Worm (Caenorhabditis elegans): ENCODE results near the gene dmd-8.

The dmd-8 gene

ce11 chrV:356959-357702 is 20.9 kb upstream of the dmd-8 start:
- TF ChIP-seq mdl-1 (tag; optimal IDR thresholded peaks at IDR 0.05) (no peak), nhr-23 (tag; optimal IDR thresholded peaks at IDR 0.05) (no peak), ama-1 (optimal IDR thresholded peaks at IDR 0.05) (no peak), skn-1 (tag; optimal IDR thresholded peaks at IDR 0.05) (no peak), mbf-1 (tag; optimal IDR thresholded peaks at IDR 0.05) (no peak), F13H6.1 (tag; optimal IDR thresholded peaks at IDR 0.05) (no peak), sma-3 (GFP tag; optimal IDR thresholded peaks at IDR 0.05) (no peak), fos-1 (tag; optimal IDR thresholded peaks at IDR 0.05) (no peak), nhr-25 (tag; optimal IDR thresholded peaks at IDR 0.05) (no peak), ceh-82 (tag; optimal IDR thresholded peaks at IDR 0.05) (no peak), ztf-11 (tag; optimal IDR thresholded peaks at IDR 0.05) (no peak), nhr-11 (tag; optimal IDR thresholded peaks at IDR 0.05) (no peak), mab-5 (tag; optimal IDR thresholded peaks at IDR 0.05) (no peak)

ce11 chrV:351787-352186 is 15.5 kb upstream of the dmd-8 start:
- TF ChIP-seq unc-55 (GFP tag; optimal IDR thresholded peaks at IDR 0.05) = no peak

- no peak for TF ChIP-seq mab-5 (tag; optimal IDR thresholded peaks at IDR 0.05)
- no peak for TF ChIP-seq lsy-2 (tag; optimal IDR thresholded peaks at IDR 0.05)
- no peak for TF ChIP-seq nhr-129 (tag; optimal IDR thresholded peaks at IDR 0.05)
- no peak for TF ChIP-seq snpc-4 (tag; optimal IDR thresholded peaks at IDR 0.05)
- TF ChIP-seq nhr-77 (tag; optimal IDR thresholded peaks at IDR 0.05) = no peak
- TF ChIP-seq dmd-4 (tag; optimal IDR thresholded peaks at IDR 0.05) = no peak
- no peak for TF ChIP-seq nhr-237 (tag; optimal IDR thresholded peaks at IDR 0.05)
- TF ChIP-seq egl-27 (tag; optimal IDR thresholded peaks at IDR 0.05) = no peak
- no peak for TF ChIP-seq crh-2 (tag; optimal IDR thresholded peaks at IDR 0.05)
- no peak for TF ChIP-seq lin-39 (tag; optimal IDR thresholded peaks at IDR 0.05)
- no peak for TF ChIP-seq ama-1 (optimal IDR thresholded peaks at IDR 0.05)
- TF ChIP-seq unc-55 (GFP tag; optimal IDR thresholded peaks at IDR 0.05) = no peak
- no peak for TF ChIP-seq F13H6.1 (tag; optimal IDR thresholded peaks at IDR 0.05)
- no peak for TF ChIP-seq unc-62 (GFP tag; optimal IDR thresholded peaks at IDR 0.05)
- TF ChIP-seq blmp-1 (tag; optimal IDR thresholded peaks at IDR 0.05; ENCODE audit: insufficient read depth) = no peak
- no peak for TF ChIP-seq fos-1 (tag; optimal IDR thresholded peaks at IDR 0.05)
- no peak for TF ChIP-seq mbf-1 (tag; optimal IDR thresholded peaks at IDR 0.05)
- no peak for TF ChIP-seq zag-1 (tag; optimal IDR thresholded peaks at IDR 0.05)
Observed at ce11 chrV:350822-351221, 14.6 kb upstream of the dmd-8 start.

DNA sequence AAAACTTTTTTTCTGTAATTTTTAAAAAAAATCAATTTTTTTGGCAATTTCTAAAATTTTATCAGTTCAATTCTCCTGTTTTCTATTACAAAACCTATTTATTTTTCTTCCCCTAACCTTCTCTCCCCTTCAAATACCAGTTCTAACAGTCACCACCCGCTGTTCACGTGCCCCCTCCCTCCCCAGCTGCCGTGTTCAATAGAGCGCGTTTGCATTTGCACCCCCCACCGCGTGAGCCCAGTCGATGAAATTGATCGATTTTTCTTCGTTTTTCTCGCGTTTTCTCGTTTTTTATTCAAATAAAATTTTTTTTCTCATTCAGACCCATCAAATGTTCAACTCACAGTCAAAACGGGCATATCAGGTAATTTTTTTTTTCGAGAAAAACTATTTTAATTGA is 12.8 kb upstream of the dmd-8 start, which contains the start of gene atg-9:
TSS of gene atg-9 (plus strand) at position 332 of the 400 bp plus-strand sequence.
- TF ChIP-seq sma-9 (GFP tag; optimal IDR thresholded peaks at IDR 0.05) (peak; percentile 48), sma-9 (tag; optimal IDR thresholded peaks at IDR 0.05) (no peak), snpc-4 (tag; optimal IDR thresholded peaks at IDR 0.05) (no peak), unc-55 (GFP tag; optimal IDR thresholded peaks at IDR 0.05) (peak; percentile 40), sem-4 (tag; optimal IDR thresholded peaks at IDR 0.05) (peak; percentile 55), Y55F3AM.14 (GFP tag; optimal IDR thresholded peaks at IDR 0.05) (peak; percentile 40), fos-1 (tag; optimal IDR thresholded peaks at IDR 0.05) (peak; percentile 67), unc-62 (GFP tag; optimal IDR thresholded peaks at IDR 0.05) (no peak), ztf-11 (tag; optimal IDR thresholded peaks at IDR 0.05) (no peak), unc-39 (tag; optimal IDR thresholded peaks at IDR 0.05) (no peak), egl-27 (tag; optimal IDR thresholded peaks at IDR 0.05) (no peak), blmp-1 (tag; optimal IDR thresholded peaks at IDR 0.05; ENCODE audit: insufficient read depth) (peak; percentile 23), F13H6.1 (tag; optimal IDR thresholded peaks at IDR 0.05) (peak; percentile 50), lin-13 (GFP tag; optimal IDR thresholded peaks at IDR 0.05) (peak; percentile 53), nhr-6 (tag; optimal IDR thresholded peaks at IDR 0.05) (no peak), ama-1 (optimal IDR thresholded peaks at IDR 0.05) (peak; percentile 58), ceh-82 (tag; optimal IDR thresholded peaks at IDR 0.05) (no peak), nhr-25 (tag; optimal IDR thresholded peaks at IDR 0.05) (peak; percentile 84), C34F6.9 (tag; optimal IDR thresholded peaks at IDR 0.05) (peak; percentile 80), lin-11 (tag; optimal IDR thresholded peaks at IDR 0.05) (no peak), nhr-21 (tag; optimal IDR thresholded peaks at IDR 0.05) (peak; percentile 23), sma-3 (GFP tag; optimal IDR thresholded peaks at IDR 0.05) (peak; percentile 58), nhr-23 (tag; optimal IDR thresholded peaks at IDR 0.05) (no peak), crh-2 (tag; optimal IDR thresholded peaks at IDR 0.05) (peak; percentile 79), gmeb-1 (tag; optimal IDR thresholded peaks at IDR 0.05) (peak; percentile 75), ztf-1 (GFP tag; conservative IDR thresholded peaks at IDR 0.05) (no peak), mdl-1 (tag; optimal IDR thresholded peaks at IDR 0.05) (peak; percentile 59 to 89), mab-5 (tag; optimal IDR thresholded peaks at IDR 0.05) (peak; percentile 6), aly-2 (tag; optimal IDR thresholded peaks at IDR 0.05) (no peak), dmd-4 (tag; optimal IDR thresholded peaks at IDR 0.05) (no peak), ZK546.5 (tag; optimal IDR thresholded peaks at IDR 0.05) (no peak), nhr-10 (tag; optimal IDR thresholded peaks at IDR 0.05) (no peak), nhr-129 (tag; optimal IDR thresholded peaks at IDR 0.05) (peak; percentile 71), elt-3 (tag; optimal IDR thresholded peaks at IDR 0.05) (no peak), alr-1 (tag; optimal IDR thresholded peaks at IDR 0.05) (no peak), lsy-2 (tag; optimal IDR thresholded peaks at IDR 0.05) (peak; percentile 20 to 73), nhr-12 (tag; optimal IDR thresholded peaks at IDR 0.05) (no peak), ztf-4 (tag; optimal IDR thresholded peaks at IDR 0.05) (peak; percentile 47)
